In genomic region chrX:16321037-16321436, dm6 we compare ENCODE assay signal across 3 fruit fly cellular contexts.
TF ChIP-seq lines count a peak whose summit lies in the region.

No protein-coding gene starts in this region.

- TF ChIP-seq CTCF in whole organism, embryonic (GFP tag; optimal IDR thresholded peaks at IDR 0.05; lab: Kevin White, UChicago): no peak

TF ChIP-seq in whole organism, adult, 20 proteins besides CTCF, POLR2A, EP300 and RAD21:
- TF ChIP-seq Mnt (GFP tag; optimal IDR thresholded peaks at IDR 0.05; lab: Kevin White, UChicago) (no peak), bab1 (GFP tag; optimal IDR thresholded peaks at IDR 0.05; lab: Kevin White, UChicago) (peak; percentile 39), Clk (GFP tag; optimal IDR thresholded peaks at IDR 0.05; lab: Kevin White, UChicago) (no peak), CG1620 (GFP tag; optimal IDR thresholded peaks at IDR 0.05; lab: Kevin White, UChicago) (no peak), CG14711 (tag; optimal IDR thresholded peaks at IDR 0.05; lab: Kevin White, UChicago) (peak; percentile 1)

TF ChIP-seq in whole organism, embryonic, 481 proteins besides CTCF, POLR2A, EP300 and RAD21:
- TF ChIP-seq dmrt11E (tag; optimal IDR thresholded peaks at IDR 0.05; lab: Kevin White, UChicago): no peak
- TF ChIP-seq Doc3 (GFP tag; IDR thresholded peaks at IDR 0.05; lab: Robert Waterston, UW; ENCODE audit: partially characterized antibody): 0 out of 3 replicates have a peak, but pooled peaks have one; percentile 13
- TF ChIP-seq BEAF-32 (GFP tag; optimal IDR thresholded peaks at IDR 0.05; lab: Kevin White, UChicago): peak; percentile 19
- TF ChIP-seq CG9609 (GFP tag; optimal IDR thresholded peaks at IDR 0.05; lab: Kevin White, UChicago): no peak
- peak; percentile 27; the same call in 1 of the 3 replicates for TF ChIP-seq CG34224 (GFP tag; IDR thresholded peaks at IDR 0.05; lab: Robert Waterston, UW; ENCODE audit: partially characterized antibody)
- peak; percentile 1 for TF ChIP-seq Sry-δ (GFP tag; optimal IDR thresholded peaks at IDR 0.05; lab: Kevin White, UChicago)
- TF ChIP-seq run (tag; optimal IDR thresholded peaks at IDR 0.05; lab: Kevin White, UChicago): peak; percentile 11
- no peak for TF ChIP-seq Dfd (GFP tag; optimal IDR thresholded peaks at IDR 0.05; lab: Kevin White, UChicago)
- peak; percentile 51 for TF ChIP-seq Ets97D (GFP tag; optimal IDR thresholded peaks at IDR 0.05; lab: Kevin White, UChicago)
- peak; percentile 19; the same call in 1 of the 2 replicates for TF ChIP-seq unc-4 (GFP tag; IDR thresholded peaks at IDR 0.05; lab: Robert Waterston, UW; ENCODE audit: partially characterized antibody)
- no peak for TF ChIP-seq ase (GFP tag; IDR thresholded peaks at IDR 0.05; lab: Robert Waterston, UW)
- peak; percentile 93 for TF ChIP-seq CG15514 (GFP tag; optimal IDR thresholded peaks at IDR 0.05; lab: Kevin White, UChicago)
- peak; percentile 25 for TF ChIP-seq Scr (GFP tag; IDR thresholded peaks at IDR 0.05; lab: Robert Waterston, UW; ENCODE audit: partially characterized antibody)
- 0 out of 2 replicates have a peak, but pooled peaks have one; percentile 40 for TF ChIP-seq hbn (GFP tag; IDR thresholded peaks at IDR 0.05; lab: Robert Waterston, UW; ENCODE audit: partially characterized antibody)
- peak; percentile 17; the same call in 1 of the 3 replicates for TF ChIP-seq Opbp (GFP tag; IDR thresholded peaks at IDR 0.05; lab: Robert Waterston, UW; ENCODE audit: partially characterized antibody)
- TF ChIP-seq pfk (GFP tag; optimal IDR thresholded peaks at IDR 0.05; lab: Kevin White, UChicago): peak; percentile 75
- peak; percentile 32 for TF ChIP-seq CG1603 (tag; optimal IDR thresholded peaks at IDR 0.05; lab: Kevin White, UChicago)
- 0 out of 3 replicates have a peak, but pooled peaks have one; percentile 31 for TF ChIP-seq vnd (GFP tag; IDR thresholded peaks at IDR 0.05; lab: Robert Waterston, UW; ENCODE audit: partially characterized antibody)
- TF ChIP-seq bbx (GFP tag; IDR thresholded peaks at IDR 0.05; lab: Robert Waterston, UW; ENCODE audit: partially characterized antibody): peak; percentile 42; the same call in 1 of the 2 replicates
- peak; percentile 68 for TF ChIP-seq CG2116 (GFP tag; optimal IDR thresholded peaks at IDR 0.05; lab: Kevin White, UChicago)
- TF ChIP-seq CG3407 (GFP tag; optimal IDR thresholded peaks at IDR 0.05; lab: Kevin White, UChicago): no peak
- peak; percentile 29 for TF ChIP-seq pzg (GFP tag; optimal IDR thresholded peaks at IDR 0.05; lab: Kevin White, UChicago)
- peak; percentile 29; the same call in 1 of the 2 replicates for TF ChIP-seq CG13287 (GFP tag; IDR thresholded peaks at IDR 0.05; lab: Robert Waterston, UW; ENCODE audit: partially characterized antibody)
- TF ChIP-seq Dll (GFP tag; IDR thresholded peaks at IDR 0.05; lab: Robert Waterston, UW; ENCODE audit: partially characterized antibody): 0 out of 4 replicates have a peak, but pooled peaks have one; percentile 16
- TF ChIP-seq CG16813 (GFP tag; IDR thresholded peaks at IDR 0.05; lab: Robert Waterston, UW; ENCODE audit: partially characterized antibody): 0 out of 3 replicates have a peak, but pooled peaks have one; percentile 42
- TF ChIP-seq Dref (GFP tag; IDR thresholded peaks at IDR 0.05; lab: Robert Waterston, UW): peak; percentile 62
- no peak for TF ChIP-seq ERR (GFP tag; optimal IDR thresholded peaks at IDR 0.05; lab: Kevin White, UChicago)
- peak; percentile 82 for TF ChIP-seq Dp (GFP tag; optimal IDR thresholded peaks at IDR 0.05; lab: Kevin White, UChicago)
- TF ChIP-seq E2f2 (GFP tag; IDR thresholded peaks at IDR 0.05; lab: Robert Waterston, UW): peak; percentile 86

TF ChIP-seq in whole organism, wandering third instar larva, 38 proteins besides CTCF, POLR2A, EP300 and RAD21:
- no peak for TF ChIP-seq Rel (GFP tag; optimal IDR thresholded peaks at IDR 0.05; lab: Kevin White, UChicago)
- peak; percentile 38 for TF ChIP-seq Rel (tag; optimal IDR thresholded peaks at IDR 0.05; lab: Kevin White, UChicago)
- TF ChIP-seq GATAd (GFP tag; optimal IDR thresholded peaks at IDR 0.05; lab: Kevin White, UChicago): no peak
TF ChIP-seq in whole organism, wandering third instar larva: peak in this region for 1.
